Fruit fly (Drosophila melanogaster) whole organism, embryonic: ENCODE results near the gene CG31131.

Experiments used
- Ada2b ChIP-seq: fragments of 200-800 bp; sonication (Bioruptor generic); IDR thresholded peaks from 2 replicates; pipeline ENCODE4 v1.3.6; 2022; ENCODE audit warnings: missing biosample characterization, missing genetic modification characterization
- Bdp1 ChIP-seq: fragments of 200-800 bp; sonication (Bioruptor generic); optimal IDR thresholded peaks from 3 replicates; lab custom pipeline; 2016; ENCODE audit warnings: missing biosample characterization, missing genetic modification characterization
- CG10366 ChIP-seq: fragments of 200-800 bp; sonication (Bioruptor generic); IDR thresholded peaks from 2 replicates; pipeline ENCODE4 v1.3.6; 2022; ENCODE audit warnings: missing biosample characterization, missing genetic modification characterization
- CG10431 ChIP-seq: fragments of 200-800 bp; sonication (Bioruptor generic); optimal IDR thresholded peaks from 3 replicates; lab custom pipeline; 2018; ENCODE audit warnings: missing biosample characterization, mild to moderate bottlenecking, missing genetic modification characterization
- CG10654 ChIP-seq: fragments of 200-800 bp; sonication (Bioruptor generic); optimal IDR thresholded peaks from 2 replicates; lab custom pipeline; 2016; ENCODE audit warnings: missing biosample characterization, missing genetic modification characterization
- CG11093 ChIP-seq: fragments of 200-800 bp; sonication (Bioruptor generic); IDR thresholded peaks from 3 replicates; pipeline ENCODE4 v1.3.6; 2022; ENCODE audit warnings: missing biosample characterization, missing genetic modification characterization
- CG11247 ChIP-seq: fragments of 200-800 bp; sonication (Bioruptor generic); IDR thresholded peaks from 2 replicates; pipeline ENCODE4 v1.3.6; 2022; ENCODE audit warnings: missing biosample characterization, missing genetic modification characterization
- CG13775 ChIP-seq: fragments of 200-800 bp; sonication (Bioruptor generic); optimal IDR thresholded peaks from 3 replicates; lab custom pipeline; 2017; ENCODE audit warnings: missing biosample characterization, mild to moderate bottlenecking, missing genetic modification characterization
- CG14965 ChIP-seq: fragments of 200-800 bp; sonication (Bioruptor generic); optimal IDR thresholded peaks from 2 replicates; lab custom pipeline; 2016; ENCODE audit warnings: missing biosample characterization, missing genetic modification characterization, borderline replicate concordance
- CG16815 ChIP-seq: fragments of 200-800 bp; sonication (Bioruptor generic); optimal IDR thresholded peaks from 3 replicates; lab custom pipeline; 2017; ENCODE audit warnings: missing biosample characterization, mild to moderate bottlenecking, missing genetic modification characterization
- CG17802 ChIP-seq: fragments of 200-800 bp; sonication (Bioruptor generic); optimal IDR thresholded peaks from 2 replicates; lab custom pipeline; 2018; ENCODE audit warnings: missing biosample characterization, mild to moderate bottlenecking, missing genetic modification characterization, moderate library complexity
- CG18011 ChIP-seq: fragments of 200-800 bp; sonication (Bioruptor generic); optimal IDR thresholded peaks from 2 replicates; lab custom pipeline; 2017; ENCODE audit warnings: missing biosample characterization, missing genetic modification characterization, mild to moderate bottlenecking, moderate library complexity, missing genotype
- CG18599 ChIP-seq: fragments of 200-800 bp; sonication (Bioruptor generic); optimal IDR thresholded peaks from 3 replicates; lab custom pipeline; 2017; ENCODE audit warnings: missing biosample characterization, missing genetic modification characterization, mild to moderate bottlenecking, moderate library complexity, missing genetic modification reagents
- CG2889 ChIP-seq: fragments of 200-800 bp; sonication (Bioruptor generic); IDR thresholded peaks from 3 replicates; pipeline ENCODE4 v1.3.6; 2022; ENCODE audit warnings: missing biosample characterization, missing genetic modification characterization
- CG33557 ChIP-seq: fragments of 200-800 bp; sonication (Bioruptor generic); optimal IDR thresholded peaks from 2 replicates; lab custom pipeline; 2019; ENCODE audit warnings: missing biosample characterization, mild to moderate bottlenecking, missing genetic modification characterization, moderate library complexity
- CG3995 ChIP-seq: fragments of 200-800 bp; sonication (Bioruptor generic); optimal IDR thresholded peaks from 3 replicates; lab custom pipeline; 2016; ENCODE audit warnings: missing biosample characterization, missing genetic modification characterization
- CG4854 ChIP-seq: fragments of 200-800 bp; sonication (Bioruptor generic); optimal IDR thresholded peaks from 2 replicates; lab custom pipeline; 2016; ENCODE audit warnings: missing biosample characterization, missing genetic modification characterization, inconsistent platforms
- CG6854 ChIP-seq: fragments of 200-800 bp; sonication (Bioruptor generic); optimal IDR thresholded peaks from 3 replicates; lab custom pipeline; 2017; ENCODE audit warnings: missing biosample characterization, mild to moderate bottlenecking, missing genetic modification characterization
- CG8765 ChIP-seq: fragments of 200-800 bp; sonication (Bioruptor generic); IDR thresholded peaks from 2 replicates; pipeline ENCODE4 v1.3.6; 2022; ENCODE audit warnings: missing biosample characterization, missing genetic modification characterization
- CG9437 ChIP-seq: fragments of 200-800 bp; sonication (Bioruptor generic); optimal IDR thresholded peaks from 2 replicates; lab custom pipeline; 2018; ENCODE audit warnings: missing biosample characterization, mild to moderate bottlenecking, missing genetic modification characterization
- CG9797 ChIP-seq: fragments of 200-800 bp; sonication (Bioruptor generic); optimal IDR thresholded peaks from 3 replicates; lab custom pipeline; 2018; ENCODE audit warnings: missing biosample characterization, mild to moderate bottlenecking, missing genetic modification characterization
- Chrac-16 ChIP-seq: fragments of 200-800 bp; sonication (Bioruptor generic); optimal IDR thresholded peaks from 3 replicates; lab custom pipeline; 2016; ENCODE audit warnings: missing biosample characterization, missing genetic modification characterization
- Eip74EF ChIP-seq, 2 experiments: fragments of 200-800 bp in 1 of 2; fragments of >200 bp in 1 of 2; sonication (Bioruptor generic) in 1 of 2; optimal IDR thresholded peaks; 2 replicates each; lab custom pipeline; 2017 to 2019; ENCODE audit warnings: missing biosample characterization in 2 of 2, missing genetic modification characterization in 2 of 2, mild to moderate bottlenecking in 1 of 2, moderate library complexity in 1 of 2
- HHEX ChIP-seq: fragments of 200-800 bp; sonication (Bioruptor generic); optimal IDR thresholded peaks from 3 replicates; lab custom pipeline; 2017; ENCODE audit warnings: missing biosample characterization, mild to moderate bottlenecking, missing genetic modification characterization, missing genetic modification reagents
- Kr ChIP-seq: fragments of 200-800 bp; sonication (Bioruptor generic); optimal IDR thresholded peaks from 2 replicates; lab custom pipeline; 2017; ENCODE audit warnings: missing biosample characterization, mild to moderate bottlenecking, missing genetic modification characterization
- NfI ChIP-seq: fragments of 200-800 bp; sonication (Bioruptor generic); optimal IDR thresholded peaks from 3 replicates; lab custom pipeline; 2018; ENCODE audit warnings: missing biosample characterization, mild to moderate bottlenecking, missing genetic modification characterization, moderate library complexity
- Side ChIP-seq: fragments of 200-800 bp; sonication (Bioruptor generic); optimal IDR thresholded peaks from 2 replicates; lab custom pipeline; 2016; ENCODE audit warnings: missing biosample characterization, missing genetic modification characterization
- Six4 ChIP-seq: fragments of 200-800 bp; sonication (Bioruptor generic); optimal IDR thresholded peaks from 2 replicates; lab custom pipeline; 2016; ENCODE audit warnings: missing biosample characterization, missing genetic modification characterization
- Sox100B ChIP-seq: fragments of 200-800 bp; sonication (Bioruptor generic); optimal IDR thresholded peaks from 3 replicates; lab custom pipeline; 2018; ENCODE audit warnings: missing biosample characterization, mild to moderate bottlenecking, missing genetic modification characterization
- Ssrp ChIP-seq: fragments of 200-800 bp; sonication (Bioruptor generic); optimal IDR thresholded peaks from 2 replicates; lab custom pipeline; 2018; ENCODE audit warnings: missing biosample characterization, mild to moderate bottlenecking, missing genetic modification characterization, moderate library complexity
- ash1 ChIP-seq: fragments of 200-800 bp; sonication (Bioruptor generic); optimal IDR thresholded peaks from 2 replicates; lab custom pipeline; 2018; ENCODE audit warnings: missing biosample characterization, mild to moderate bottlenecking, missing genetic modification characterization
- chn ChIP-seq: fragments of 200-800 bp; sonication (Bioruptor generic); optimal IDR thresholded peaks from 2 replicates; lab custom pipeline; 2016; ENCODE audit warnings: missing biosample characterization, missing genetic modification characterization
- ci ChIP-seq: fragments of 200-800 bp; sonication (Bioruptor generic); IDR thresholded peaks from 3 replicates; pipeline ENCODE4 v1.3.6; 2022; ENCODE audit warnings: missing biosample characterization, missing genetic modification characterization
- dm ChIP-seq: fragments of 200-800 bp; sonication (Bioruptor generic); optimal IDR thresholded peaks from 3 replicates; lab custom pipeline; 2016; ENCODE audit warnings: missing biosample characterization, missing genetic modification characterization
- eyg ChIP-seq: fragments of 200-800 bp; sonication (Bioruptor generic); optimal IDR thresholded peaks from 3 replicates; lab custom pipeline; 2016; ENCODE audit warnings: missing biosample characterization, missing genetic modification characterization
- gcm2 ChIP-seq: fragments of 200-800 bp; sonication (Bioruptor generic); optimal IDR thresholded peaks from 2 replicates; lab custom pipeline; 2016; ENCODE audit warnings: missing biosample characterization, missing genetic modification characterization
- gem ChIP-seq: fragments of 200-800 bp; sonication (Bioruptor generic); optimal IDR thresholded peaks from 2 replicates; lab custom pipeline; 2019; ENCODE audit warnings: missing biosample characterization, mild to moderate bottlenecking, missing genetic modification characterization, moderate library complexity
- ham ChIP-seq: fragments of 200-800 bp; sonication (Bioruptor generic); IDR thresholded peaks from 2 replicates; pipeline ENCODE4 v1.3.6; 2022; ENCODE audit warnings: missing biosample characterization, missing genetic modification characterization
- jumu ChIP-seq: fragments of 200-800 bp; sonication (Bioruptor generic); optimal IDR thresholded peaks from 3 replicates; lab custom pipeline; 2016; ENCODE audit warnings: missing biosample characterization, missing genetic modification characterization
- knrl ChIP-seq: fragments of 200-800 bp; sonication (Bioruptor generic); IDR thresholded peaks from 3 replicates; pipeline ENCODE4 v1.3.6; 2022; ENCODE audit warnings: missing biosample characterization, missing genetic modification characterization; ENCODE audit not compliant: partially characterized antibody
- lmd ChIP-seq: fragments of 200-800 bp; sonication (Bioruptor generic); IDR thresholded peaks from 2 replicates; pipeline ENCODE4 v1.3.6; 2022; ENCODE audit warnings: missing biosample characterization, missing genetic modification characterization
- lola ChIP-seq, 3 experiments: fragments of >200 bp in 2 of 3; fragments of 200-800 bp in 1 of 3; sonication (Bioruptor generic) in 1 of 3; optimal IDR thresholded peaks; 2 replicates each; lab custom pipeline; 2017 to 2019; ENCODE audit warnings: missing biosample characterization in 3 of 3, missing genetic modification characterization in 3 of 3, mild to moderate bottlenecking in 1 of 3, moderate library complexity in 1 of 3
- phol ChIP-seq: fragments of 200-800 bp; sonication (Bioruptor generic); optimal IDR thresholded peaks from 3 replicates; lab custom pipeline; 2018; ENCODE audit warnings: missing biosample characterization, mild to moderate bottlenecking, missing genetic modification characterization, moderate library complexity
- psq ChIP-seq: fragments of 200-800 bp; sonication (Bioruptor generic); optimal IDR thresholded peaks from 2 replicates; lab custom pipeline; 2017; ENCODE audit warnings: missing biosample characterization, missing genetic modification characterization
- sna ChIP-seq: fragments of 200-800 bp; sonication (Bioruptor generic); IDR thresholded peaks from 2 replicates; pipeline ENCODE4 v1.3.6; 2022; ENCODE audit warnings: missing biosample characterization, missing genetic modification characterization; ENCODE audit not compliant: partially characterized antibody
- ssp ChIP-seq: fragments of 200-800 bp; sonication (Bioruptor generic); IDR thresholded peaks from 2 replicates; pipeline ENCODE4 v1.3.6; 2022; ENCODE audit warnings: missing biosample characterization, missing genetic modification characterization
- vvl ChIP-seq: fragments of 200-800 bp; sonication (Bioruptor generic); IDR thresholded peaks from 2 replicates; pipeline ENCODE4 v1.3.6; 2022; ENCODE audit warnings: missing biosample characterization, missing genetic modification characterization
- zfh2 ChIP-seq: fragments of 200-800 bp; sonication (Bioruptor generic); optimal IDR thresholded peaks from 2 replicates; lab custom pipeline; 2016; ENCODE audit warnings: missing biosample characterization, missing genetic modification characterization

The CG31131 gene

dm6 chr3R:27937752-27938694 lies 25.0 kb downstream of the CG31131 start, which contains the start of the genes NSD and BOD1 (continued):
- TF ChIP-seq vvl (GFP tag; lab: Robert Waterston, UW) (peak; percentile 79), Chrac-16 (GFP tag; lab: Kevin White, UChicago) (peak; percentile 23), HHEX (GFP tag; lab: Kevin White, UChicago) (peak; percentile 28), CG10431 (GFP tag; lab: Kevin White, UChicago) (peak; percentile 21), CG9797 (GFP tag; lab: Kevin White, UChicago) (no peak), CG3995 (no peak), zfh2 (peak; percentile 45), lola (GFP tag; optimal IDR thresholded peaks at IDR 0.05; lab: Kevin White, UChicago) (peak in 1 of 3 experiments; percentile 19), ssp (GFP tag; lab: Robert Waterston, UW) (peak; percentile 68), sna (GFP tag; lab: Robert Waterston, UW) (peak; percentile 86), chn (GFP tag; lab: Kevin White, UChicago) (no peak), Bdp1 (GFP tag; lab: Kevin White, UChicago) (no peak), Eip74EF (GFP tag; optimal IDR thresholded peaks at IDR 0.05; lab: Kevin White, UChicago) (no peak), knrl (GFP tag; lab: Robert Waterston, UW) (peak; percentile 93), ci (GFP tag; lab: Robert Waterston, UW) (peak; percentile 57), CG13775 (peak; percentile 71), CG4854 (no peak), Sox100B (no peak), NfI (peak; percentile 63), lmd (GFP tag; lab: Robert Waterston, UW) (peak; percentile 64), jumu (GFP tag; lab: Kevin White, UChicago) (peak; percentile 6), CG8765 (GFP tag; lab: Robert Waterston, UW) (peak; percentile 53; the same call in 1 of the 2 replicates), CG18011 (GFP tag; lab: Kevin White, UChicago) (no peak), phol (tag; lab: Kevin White, UChicago) (peak; percentile 63), gcm2 (GFP tag; lab: Kevin White, UChicago) (no peak), Six4 (GFP tag; lab: Kevin White, UChicago) (peak; percentile 43), Ssrp (tag; lab: Kevin White, UChicago) (peak; percentile 46), CG16815 (GFP tag; lab: Kevin White, UChicago) (peak; percentile 41), CG11093 (GFP tag; lab: Robert Waterston, UW) (no peak), gem (tag; lab: Kevin White, UChicago) (peak; percentile 78), CG17802 (tag; lab: Kevin White, UChicago) (no peak), CG10654 (GFP tag; lab: Kevin White, UChicago) (peak; percentile 48), Kr (GFP tag; lab: Kevin White, UChicago) (no peak), ash1 (GFP tag; lab: Kevin White, UChicago) (no peak), psq (GFP tag; lab: Kevin White, UChicago) (no peak), CG10366 (GFP tag; lab: Robert Waterston, UW) (peak; percentile 68), Ada2b (GFP tag; lab: Robert Waterston, UW) (peak; percentile 66), dm (GFP tag; lab: Kevin White, UChicago) (peak; percentile 4), ham (no peak), CG6854 (no peak), CG18599 (peak; percentile 49), CG14965 (GFP tag; lab: Kevin White, UChicago) (no peak), CG33557 (GFP tag; lab: Kevin White, UChicago) (no peak), CG11247 (GFP tag; lab: Robert Waterston, UW) (peak; percentile 76), CG9437 (GFP tag; lab: Kevin White, UChicago) (peak; percentile 54), CG2889 (GFP tag; lab: Robert Waterston, UW) (0 out of 3 replicates have a peak, but pooled peaks have one; percentile 48), eyg (GFP tag; lab: Kevin White, UChicago) (no peak), Side (no peak)
